Fruit fly (Drosophila melanogaster) whole organism, embryonic: ENCODE measurements around the gene CG6766.
A peak's percentile ranks its signal among the peaks of the same experiment; 100 is the strongest.

ENCODE experiments used
- CG10565 ChIP-seq: fragments of 200-800 bp; sonication (Bioruptor generic); optimal IDR thresholded peaks from 3 replicates; lab custom pipeline; 2016; ENCODE audit warnings: missing biosample characterization, mild to moderate bottlenecking, missing genetic modification characterization
- CG11085 ChIP-seq: fragments of 200-800 bp; sonication (Bioruptor generic); IDR thresholded peaks from 2 replicates; pipeline ENCODE4 v1.3.6; 2022; ENCODE audit warnings: missing biosample characterization, missing genetic modification characterization
- CG12659 ChIP-seq: fragments of 200-800 bp; sonication (Bioruptor generic); optimal IDR thresholded peaks from 3 replicates; lab custom pipeline; 2017; ENCODE audit warnings: mild to moderate bottlenecking, missing biosample characterization, missing genetic modification reagents, missing genetic modification characterization
- CG13624 ChIP-seq: fragments of 200-800 bp; sonication (Bioruptor generic); optimal IDR thresholded peaks from 2 replicates; lab custom pipeline; 2016; ENCODE audit warnings: missing biosample characterization, missing genetic modification characterization
- CG15514 ChIP-seq: fragments of 200-800 bp; sonication (Bioruptor generic); optimal IDR thresholded peaks from 3 replicates; lab custom pipeline; 2017; ENCODE audit warnings: missing biosample characterization, missing genetic modification characterization, mild to moderate bottlenecking, moderate library complexity, missing genetic modification reagents
- CG15601 ChIP-seq: fragments of 200-800 bp; sonication (Bioruptor generic); optimal IDR thresholded peaks from 3 replicates; lab custom pipeline; 2019; ENCODE audit warnings: missing biosample characterization, mild to moderate bottlenecking, missing genetic modification characterization, moderate library complexity
- CG17612 ChIP-seq: fragments of 200-800 bp; sonication (Bioruptor generic); IDR thresholded peaks from 2 replicates; pipeline ENCODE4 v1.3.6; 2022; ENCODE audit warnings: missing biosample characterization, missing genetic modification characterization
- CG17829 ChIP-seq: fragments of 200-800 bp; optimal IDR thresholded peaks from 2 replicates; lab custom pipeline; 2019; ENCODE audit warnings: missing biosample characterization, mild to moderate bottlenecking, missing genetic modification characterization, moderate library complexity
- CG18599 ChIP-seq: fragments of 200-800 bp; sonication (Bioruptor generic); optimal IDR thresholded peaks from 3 replicates; lab custom pipeline; 2017; ENCODE audit warnings: missing biosample characterization, missing genetic modification characterization, mild to moderate bottlenecking, moderate library complexity, missing genetic modification reagents
- CG2202 ChIP-seq: fragments of 200-800 bp; sonication (Bioruptor generic); optimal IDR thresholded peaks from 2 replicates; lab custom pipeline; 2018; ENCODE audit warnings: missing biosample characterization, mild to moderate bottlenecking, missing genetic modification characterization
- CG30431 ChIP-seq: fragments of 200-800 bp; sonication (Bioruptor generic); optimal IDR thresholded peaks from 2 replicates; lab custom pipeline; 2017; ENCODE audit warnings: missing biosample characterization, missing genetic modification characterization
- CG3163 ChIP-seq: fragments of 200-800 bp; sonication (Bioruptor generic); optimal IDR thresholded peaks from 3 replicates; lab custom pipeline; 2016; ENCODE audit warnings: missing biosample characterization, missing genetic modification characterization
- CG33557 ChIP-seq: fragments of 200-800 bp; sonication (Bioruptor generic); optimal IDR thresholded peaks from 2 replicates; lab custom pipeline; 2019; ENCODE audit warnings: missing biosample characterization, mild to moderate bottlenecking, missing genetic modification characterization, moderate library complexity
- CG43689 ChIP-seq: fragments of 200-800 bp; sonication (Bioruptor generic); IDR thresholded peaks from 2 replicates; pipeline ENCODE4 v1.3.6; 2022; ENCODE audit warnings: missing biosample characterization, missing genetic modification characterization
- CG5180 ChIP-seq: fragments of 200-800 bp; sonication (Bioruptor generic); optimal IDR thresholded peaks from 3 replicates; lab custom pipeline; 2017; ENCODE audit warnings: missing biosample characterization, missing genetic modification characterization, mild to moderate bottlenecking, moderate library complexity, missing genetic modification reagents
- CG7556 ChIP-seq: fragments of 200-800 bp; sonication (Bioruptor generic); optimal IDR thresholded peaks from 2 replicates; lab custom pipeline; 2017; ENCODE audit warnings: missing biosample characterization, mild to moderate bottlenecking, missing genetic modification characterization
- CG8290 ChIP-seq, 3 experiments: fragments of 200-800 bp; sonication (Bioruptor generic); optimal IDR thresholded peaks; 2 replicates each; lab custom pipeline; 2016 to 2019; ENCODE audit warnings: missing biosample characterization in 3 of 3, missing genetic modification characterization in 3 of 3, mild to moderate bottlenecking in 2 of 3, moderate library complexity in 1 of 3
- CG9797 ChIP-seq: fragments of 200-800 bp; sonication (Bioruptor generic); optimal IDR thresholded peaks from 3 replicates; lab custom pipeline; 2018; ENCODE audit warnings: missing biosample characterization, mild to moderate bottlenecking, missing genetic modification characterization
- CHES-1-like ChIP-seq: fragments of 200-800 bp; sonication (Bioruptor generic); optimal IDR thresholded peaks from 2 replicates; lab custom pipeline; 2016; ENCODE audit warnings: missing biosample characterization, missing genetic modification characterization
- CoRest ChIP-seq: fragments of 200-800 bp; sonication (Bioruptor generic); optimal IDR thresholded peaks from 3 replicates; lab custom pipeline; 2018; ENCODE audit warnings: missing biosample characterization, mild to moderate bottlenecking, missing genetic modification characterization, moderate library complexity
- Dbx ChIP-seq: fragments of 200-800 bp; sonication (Bioruptor generic); IDR thresholded peaks from 3 replicates; pipeline ENCODE4 v1.3.6; 2022; ENCODE audit warnings: missing biosample characterization, missing genetic modification characterization
- Dip3 ChIP-seq: fragments of 200-800 bp; sonication (Bioruptor generic); optimal IDR thresholded peaks from 3 replicates; lab custom pipeline; 2016; ENCODE audit warnings: missing biosample characterization, missing genetic modification characterization
- E2f1 ChIP-seq: fragments of 200-800 bp; sonication (Bioruptor generic); IDR thresholded peaks from 2 replicates; pipeline ENCODE4 v1.3.6; 2022; ENCODE audit warnings: missing biosample characterization, missing genetic modification characterization
- Ets97D ChIP-seq: fragments of 200-800 bp; sonication (Bioruptor generic); optimal IDR thresholded peaks from 3 replicates; lab custom pipeline; 2016; ENCODE audit warnings: missing biosample characterization, missing genetic modification characterization
- HLH54F ChIP-seq: fragments of 200-800 bp; sonication (Bioruptor generic); optimal IDR thresholded peaks from 3 replicates; lab custom pipeline; 2016; ENCODE audit warnings: missing biosample characterization, missing genetic modification characterization
- MESR4 ChIP-seq: fragments of 200-800 bp; sonication (Bioruptor generic); optimal IDR thresholded peaks from 2 replicates; lab custom pipeline; 2018; ENCODE audit warnings: missing biosample characterization, mild to moderate bottlenecking, missing genetic modification characterization, moderate library complexity
- Stat92E ChIP-seq, 3 experiments: fragments of >200 bp in 2 of 3; fragments of 200-800 bp in 1 of 3; sonication (Bioruptor generic) in 1 of 3; optimal IDR thresholded peaks; 2 replicates each; lab custom pipeline; 2017 to 2019; ENCODE audit warnings: missing biosample characterization in 3 of 3, missing genetic modification characterization in 3 of 3, mild to moderate bottlenecking in 1 of 3, moderate library complexity in 1 of 3
- bbx ChIP-seq: fragments of 200-800 bp; sonication (Bioruptor generic); IDR thresholded peaks from 2 replicates; pipeline ENCODE4 v1.3.6; 2022; ENCODE audit warnings: missing biosample characterization, missing genetic modification characterization; ENCODE audit not compliant: partially characterized antibody
- cad ChIP-seq: fragments of >200 bp; optimal IDR thresholded peaks from 2 replicates; lab custom pipeline; 2017; ENCODE audit warnings: missing biosample characterization, missing genetic modification characterization
- chif ChIP-seq, 2 experiments: fragments of 200-800 bp; sonication (Bioruptor generic); optimal IDR thresholded peaks; 3 replicates each; lab custom pipeline; 2016; ENCODE audit warnings: missing biosample characterization in 2 of 2, missing genetic modification characterization in 2 of 2
- crc ChIP-seq: fragments of 200-800 bp; sonication (Bioruptor generic); optimal IDR thresholded peaks from 2 replicates; lab custom pipeline; 2016; ENCODE audit warnings: missing biosample characterization, missing genetic modification characterization
- exex ChIP-seq: fragments of 200-800 bp; sonication (Bioruptor generic); optimal IDR thresholded peaks from 4 replicates; lab custom pipeline; 2018; ENCODE audit warnings: missing biosample characterization, mild to moderate bottlenecking, missing genetic modification characterization, moderate library complexity
- fu2 ChIP-seq: fragments of 200-800 bp; sonication (Bioruptor generic); optimal IDR thresholded peaks from 2 replicates; lab custom pipeline; 2016; ENCODE audit warnings: missing biosample characterization, missing genetic modification characterization
- gro ChIP-seq: fragments of 200-800 bp; sonication (Bioruptor generic); optimal IDR thresholded peaks from 2 replicates; lab custom pipeline; 2016; ENCODE audit warnings: missing biosample characterization, missing genetic modification characterization
- ham ChIP-seq: fragments of 200-800 bp; sonication (Bioruptor generic); IDR thresholded peaks from 2 replicates; pipeline ENCODE4 v1.3.6; 2022; ENCODE audit warnings: missing biosample characterization, missing genetic modification characterization
- hb ChIP-seq: fragments of 200-800 bp; sonication (Bioruptor generic); IDR thresholded peaks from 3 replicates; pipeline ENCODE4 v1.3.6; 2022; ENCODE audit warnings: missing biosample characterization, missing genetic modification characterization; ENCODE audit not compliant: partially characterized antibody
- hbn ChIP-seq: fragments of 200-800 bp; sonication (Bioruptor generic); IDR thresholded peaks from 2 replicates; pipeline ENCODE4 v1.3.6; 2022; ENCODE audit warnings: missing biosample characterization, missing genetic modification characterization; ENCODE audit not compliant: partially characterized antibody
- hkb ChIP-seq, 2 experiments: fragments of 200-800 bp in 1 of 2; fragments of >200 bp in 1 of 2; sonication (Bioruptor generic) in 1 of 2; IDR thresholded peaks in 1 of 2; optimal IDR thresholded peaks in 1 of 2; 2 replicates each; pipeline versions ENCODE4 v1.3.6 to Lab custom; 2017 to 2022; ENCODE audit warnings: missing biosample characterization in 1 of 2, missing genetic modification characterization in 1 of 2
- hth ChIP-seq: fragments of >200 bp; optimal IDR thresholded peaks from 2 replicates; lab custom pipeline; 2017; ENCODE audit warnings: inconsistent platforms
- lov ChIP-seq, 2 experiments: fragments of 200-800 bp in 1 of 2; fragments of >200 bp in 1 of 2; sonication (Bioruptor generic) in 1 of 2; IDR thresholded peaks in 1 of 2; optimal IDR thresholded peaks in 1 of 2; 2 replicates in 1 of 2; 3 replicates in 1 of 2; pipeline versions ENCODE4 v1.3.6 to Lab custom; 2017 to 2022; ENCODE audit warnings: missing biosample characterization in 1 of 2, missing genetic modification characterization in 1 of 2
- otp ChIP-seq: fragments of 200-800 bp; sonication (Bioruptor generic); IDR thresholded peaks from 3 replicates; pipeline ENCODE4, ENCODE4 v1.3.6; 2022; ENCODE audit warnings: missing biosample characterization, missing genetic modification characterization
- pzg ChIP-seq: fragments of 200-800 bp; sonication (Bioruptor generic); optimal IDR thresholded peaks from 3 replicates; lab custom pipeline; 2018; ENCODE audit warnings: missing biosample characterization, mild to moderate bottlenecking, missing genetic modification characterization, moderate library complexity
- rib ChIP-seq: fragments of 200-800 bp; sonication (Bioruptor generic); IDR thresholded peaks from 2 replicates; pipeline ENCODE4 v1.3.6; 2022; ENCODE audit warnings: missing biosample characterization, missing genetic modification characterization
- tio ChIP-seq: fragments of 200-800 bp; sonication (Bioruptor generic); optimal IDR thresholded peaks from 2 replicates; lab custom pipeline; 2017; ENCODE audit warnings: missing biosample characterization, missing genetic modification characterization, inconsistent platforms
- trh ChIP-seq: fragments of 200-800 bp; sonication (Bioruptor generic); optimal IDR thresholded peaks from 2 replicates; lab custom pipeline; 2016; ENCODE audit warnings: missing biosample characterization, missing genetic modification characterization
- unc-4 ChIP-seq: fragments of 200-800 bp; sonication (Bioruptor generic); IDR thresholded peaks from 2 replicates; pipeline ENCODE4 v1.3.6; 2022; ENCODE audit warnings: missing biosample characterization, missing genetic modification characterization; ENCODE audit not compliant: partially characterized antibody
- vvl ChIP-seq: fragments of 200-800 bp; sonication (Bioruptor generic); IDR thresholded peaks from 2 replicates; pipeline ENCODE4 v1.3.6; 2022; ENCODE audit warnings: missing biosample characterization, missing genetic modification characterization
- wek ChIP-seq: fragments of 200-800 bp; sonication (Bioruptor generic); optimal IDR thresholded peaks from 3 replicates; lab custom pipeline; 2018; ENCODE audit warnings: missing biosample characterization, mild to moderate bottlenecking, missing genetic modification characterization, moderate library complexity

The CG6766 gene

DNA sequence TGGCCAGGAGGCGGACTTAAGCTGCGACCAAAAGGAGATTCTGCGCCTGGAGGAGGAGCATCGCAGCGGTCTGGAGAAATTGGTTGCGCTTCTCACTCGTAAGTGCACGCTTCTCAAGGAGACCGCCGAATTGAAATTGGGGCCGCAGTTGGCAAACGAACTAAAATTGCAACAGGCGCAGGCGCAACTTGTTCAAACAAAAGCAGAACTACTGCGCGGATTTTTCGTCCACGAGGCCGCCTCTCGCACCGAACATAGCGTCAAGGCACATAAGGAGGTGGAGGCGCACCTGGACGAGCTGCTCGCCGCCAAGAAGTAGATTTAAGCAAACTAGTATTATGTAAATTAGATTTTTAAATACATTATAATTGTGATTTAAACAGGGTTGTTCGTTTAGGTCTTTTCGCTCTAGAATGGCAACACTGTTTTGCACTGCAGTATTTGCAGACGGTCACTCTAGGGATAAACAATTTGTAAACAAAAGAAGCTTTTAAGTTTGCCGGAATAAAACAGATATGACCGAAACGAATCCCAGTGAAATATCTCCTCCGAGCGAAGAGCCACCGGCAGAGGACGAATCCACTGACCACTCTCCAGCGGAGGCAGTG, 49.9 kb downstream of the CG6766 start, which contains the start of gene escl (continued):
- TF ChIP-seq CG8290 (GFP tag; optimal IDR thresholded peaks at IDR 0.05; lab: Kevin White, UChicago) (no peak), CG8290 (tag; optimal IDR thresholded peaks at IDR 0.05; lab: Kevin White, UChicago) (no peak), trh (GFP tag; lab: Kevin White, UChicago) (no peak), HLH54F (no peak), CG33557 (GFP tag; lab: Kevin White, UChicago) (no peak), tio (no peak), hkb (optimal IDR thresholded peaks at IDR 0.05; lab: Kevin White, UChicago) (no peak), hkb (GFP tag; IDR thresholded peaks at IDR 0.05; lab: Robert Waterston, UW) (no peak), chif (GFP tag; optimal IDR thresholded peaks at IDR 0.05; lab: Kevin White, UChicago) (no peak), fu2 (GFP tag; lab: Kevin White, UChicago) (no peak), lov (optimal IDR thresholded peaks at IDR 0.05; lab: Kevin White, UChicago) (no peak), lov (GFP tag; IDR thresholded peaks at IDR 0.05; lab: Robert Waterston, UW) (no peak), CG7556 (GFP tag; lab: Kevin White, UChicago) (no peak), unc-4 (GFP tag; lab: Robert Waterston, UW) (0 out of 2 replicates have a peak, but pooled peaks have one; percentile 24), CG10565 (GFP tag; lab: Kevin White, UChicago) (no peak), hth (no peak), crc (GFP tag; lab: Kevin White, UChicago) (no peak), CG43689 (GFP tag; lab: Robert Waterston, UW) (no peak), CoRest (tag; lab: Kevin White, UChicago) (peak; percentile 1), wek (GFP tag; lab: Kevin White, UChicago) (no peak), CG18599 (GFP tag; lab: Kevin White, UChicago) (no peak), CG15601 (no peak)

- TF ChIP-seq CG12659 (GFP tag; lab: Kevin White, UChicago) = peak; percentile 11
- TF ChIP-seq E2f1 (GFP tag; lab: Robert Waterston, UW) = no peak
- TF ChIP-seq CG30431 (GFP tag; lab: Kevin White, UChicago) = no peak
- TF ChIP-seq gro (GFP tag; lab: Kevin White, UChicago) = no peak
- peak; percentile 71 for TF ChIP-seq CG9797 (GFP tag; lab: Kevin White, UChicago)
- TF ChIP-seq exex (tag; lab: Kevin White, UChicago) = no peak
- peak; percentile 53 for TF ChIP-seq MESR4 (GFP tag; lab: Kevin White, UChicago)
- TF ChIP-seq CG17829 (tag; lab: Kevin White, UChicago) = peak; percentile 11
- no peak for TF ChIP-seq otp
- TF ChIP-seq hb (GFP tag; lab: Robert Waterston, UW) = no peak
- TF ChIP-seq pzg = peak; percentile 71
- no peak for TF ChIP-seq CG11085 (GFP tag; lab: Robert Waterston, UW)
- TF ChIP-seq CG2202 = no peak
- peak; percentile 44; the same call in 1 of the 2 replicates for TF ChIP-seq bbx (GFP tag; lab: Robert Waterston, UW)
- no peak for TF ChIP-seq CG17612
- no peak for TF ChIP-seq rib
- TF ChIP-seq Dbx (GFP tag; lab: Robert Waterston, UW) = no peak
- TF ChIP-seq hbn (GFP tag; lab: Robert Waterston, UW) = no peak
- peak; percentile 22; the same call in 1 of the 2 replicates for TF ChIP-seq vvl (GFP tag; lab: Robert Waterston, UW)
- TF ChIP-seq Dip3 (GFP tag; lab: Kevin White, UChicago) = no peak
- no peak for TF ChIP-seq ham (GFP tag; lab: Robert Waterston, UW)
- no peak for TF ChIP-seq Stat92E (GFP tag; optimal IDR thresholded peaks at IDR 0.05; lab: Kevin White, UChicago)
- TF ChIP-seq CHES-1-like (GFP tag; lab: Kevin White, UChicago) = no peak
- TF ChIP-seq Ets97D (GFP tag; lab: Kevin White, UChicago) = peak; percentile 22
- no peak for TF ChIP-seq CG13624 (GFP tag; lab: Kevin White, UChicago)
- no peak for TF ChIP-seq CG5180
- TF ChIP-seq cad (GFP tag; lab: Kevin White, UChicago) = no peak
- TF ChIP-seq CG15514 (GFP tag; lab: Kevin White, UChicago) = peak; percentile 44
- TF ChIP-seq CG3163 (GFP tag; lab: Kevin White, UChicago) = no peak
Measured at dm6 chr2L:11989729-11990128, 50.8 kb downstream of the CG6766 start, which contains the start of the genes zuc and dgt2. zuc (minus strand) TSS chr2L:11989882. dgt2 (plus strand) TSS chr2L:11989936.
